2 fruit fly cellular contexts compared by ENCODE assay signal in the genomic region with DNA sequence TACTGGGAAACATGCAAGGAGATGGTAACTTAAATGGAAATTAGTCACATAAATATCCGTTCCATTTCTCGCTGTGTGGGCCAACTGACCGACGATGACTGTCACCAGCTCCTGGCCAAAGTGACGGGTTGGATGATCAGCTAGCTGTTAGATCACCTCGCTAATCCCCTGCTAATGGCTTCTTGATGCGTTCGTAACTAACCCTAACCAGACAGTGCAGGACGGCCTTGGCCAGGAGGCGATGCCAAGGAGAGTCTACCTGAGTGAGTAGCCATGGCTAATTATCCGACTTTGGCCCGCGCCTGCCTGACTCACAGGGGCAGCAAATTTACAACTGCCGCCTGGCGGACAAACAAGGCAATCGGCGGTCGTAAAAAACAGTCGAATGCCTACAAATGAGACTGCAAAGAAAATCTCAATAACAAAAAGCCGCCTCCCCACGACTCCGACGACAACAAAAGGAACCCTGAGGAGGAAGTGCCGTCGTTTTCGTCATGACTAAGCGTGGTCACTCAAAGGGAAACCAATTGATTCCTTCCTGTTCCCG.
A peak's percentile ranks its signal among the peaks of the same experiment; 100 is the strongest.
TF ChIP-seq lines count a peak whose summit lies in the region.

No protein-coding gene starts in this region.

- no peak for TF ChIP-seq CTCF in whole organism, embryonic (GFP tag; optimal IDR thresholded peaks at IDR 0.05; lab: Kevin White, UChicago)

TF ChIP-seq in whole organism, embryonic, 481 proteins besides CTCF, POLR2A, EP300 and RAD21:
- TF ChIP-seq cad (GFP tag; optimal IDR thresholded peaks at IDR 0.05; lab: Kevin White, UChicago) (peak; percentile 93), sna (GFP tag; IDR thresholded peaks at IDR 0.05; lab: Robert Waterston, UW; ENCODE audit: partially characterized antibody) (no peak), ci (GFP tag; IDR thresholded peaks at IDR 0.05; lab: Robert Waterston, UW) (0 out of 3 replicates have a peak, but pooled peaks have one; percentile 6), Med (GFP tag; lab: Kevin White, UChicago) (peak; percentile 46), D (optimal IDR thresholded peaks at IDR 0.05; lab: Kevin White, UChicago) (peak; percentile 80), D (GFP tag; optimal IDR thresholded peaks at IDR 0.05; lab: Kevin White, UChicago) (no peak), CG31441 (GFP tag; IDR thresholded peaks at IDR 0.05; lab: Robert Waterston, UW) (no peak), Ets65A (GFP tag; lab: Kevin White, UChicago) (peak; percentile 88), lmd (GFP tag; IDR thresholded peaks at IDR 0.05; lab: Robert Waterston, UW) (no peak), tll (GFP tag; optimal IDR thresholded peaks at IDR 0.05; lab: Kevin White, UChicago) (peak in 1 of 2 experiments; percentile 95), zen (tag; optimal IDR thresholded peaks at IDR 0.05; lab: Kevin White, UChicago) (peak; percentile 99)

TF ChIP-seq in whole organism, prepupa, 60 proteins besides CTCF, POLR2A, EP300 and RAD21:
- TF ChIP-seq fkh (GFP tag; optimal IDR thresholded peaks at IDR 0.05; lab: Kevin White, UChicago) (no peak), Eip78C (GFP tag; lab: Kevin White, UChicago) (peak; percentile 33), ss (GFP tag; optimal IDR thresholded peaks at IDR 0.05; lab: Kevin White, UChicago) (no peak), Ets96B (tag; optimal IDR thresholded peaks at IDR 0.05; lab: Kevin White, UChicago) (no peak), CG9139 (GFP tag; optimal IDR thresholded peaks at IDR 0.05; lab: Kevin White, UChicago) (no peak), CG6854 (GFP tag; optimal IDR thresholded peaks at IDR 0.05; lab: Kevin White, UChicago) (no peak), Smox (GFP tag; optimal IDR thresholded peaks at IDR 0.05; lab: Kevin White, UChicago) (no peak), CG15336 (GFP tag; IDR thresholded peaks at IDR 0.05; lab: Robert Waterston, UW) (no peak), CG6276 (GFP tag; optimal IDR thresholded peaks at IDR 0.05; lab: Kevin White, UChicago) (no peak), CG6163 (GFP tag; IDR thresholded peaks at IDR 0.05; lab: Robert Waterston, UW) (0 out of 3 replicates have a peak, but pooled peaks have one; percentile 21)
